Fruit fly (Drosophila melanogaster) whole organism, wandering third instar larva: ENCODE measurements around the gene CG13917.

ENCODE experiments used
- Abd-B ChIP-seq: fragments of >200 bp; optimal IDR thresholded peaks from 2 replicates; lab custom pipeline; 2017; ENCODE audit warnings: missing biosample characterization, missing genetic modification characterization
- CrebA ChIP-seq: fragments of 200-800 bp; sonication (Bioruptor generic); optimal IDR thresholded peaks from 2 replicates; lab custom pipeline; 2016; ENCODE audit warnings: missing biosample characterization, mild to moderate bottlenecking, missing genetic modification characterization, borderline replicate concordance
- Dif ChIP-seq: fragments of 200-275, 200-300 bp; sonication (Bioruptor generic); optimal IDR thresholded peaks from 2 replicates; lab custom pipeline; 2018; ENCODE audit warnings: missing biosample characterization, missing genetic modification characterization; ENCODE audit not compliant: partially characterized antibody
- OdsH ChIP-seq: fragments of 200-800 bp; sonication (Bioruptor generic); optimal IDR thresholded peaks from 2 replicates; lab custom pipeline; 2016; ENCODE audit warnings: missing biosample characterization, mild to moderate bottlenecking, missing genetic modification characterization
- Sp1 ChIP-seq: fragments of 200-800 bp; sonication (Bioruptor generic); optimal IDR thresholded peaks from 3 replicates; lab custom pipeline; 2019; ENCODE audit warnings: missing biosample characterization, mild to moderate bottlenecking, missing genetic modification characterization, moderate library complexity
- Vsx2 ChIP-seq: fragments of 200-300, 225-300 bp; sonication (Bioruptor generic); optimal IDR thresholded peaks from 2 replicates; lab custom pipeline; 2018; ENCODE audit warnings: missing biosample characterization, missing genetic modification characterization; ENCODE audit not compliant: partially characterized antibody
- br ChIP-seq: fragments of 200-800 bp; sonication (Bioruptor generic); optimal IDR thresholded peaks from 2 replicates; lab custom pipeline; 2016; ENCODE audit warnings: missing biosample characterization, missing genetic modification characterization
- brk ChIP-seq: fragments of 200-800 bp; sonication (Bioruptor generic); optimal IDR thresholded peaks from 2 replicates; lab custom pipeline; 2016; ENCODE audit warnings: missing biosample characterization, mild to moderate bottlenecking, missing genetic modification characterization
- ey ChIP-seq: fragments of 200-800 bp; sonication (Bioruptor generic); optimal IDR thresholded peaks from 2 replicates; lab custom pipeline; 2016; ENCODE audit warnings: missing biosample characterization, missing genetic modification characterization
- jim ChIP-seq: fragments of 175-275, 200-325 bp; sonication (Bioruptor generic); optimal IDR thresholded peaks from 2 replicates; lab custom pipeline; 2016; ENCODE audit warnings: missing biosample characterization, mild to moderate bottlenecking, missing genetic modification characterization
- lola ChIP-seq: fragments of >200 bp; optimal IDR thresholded peaks from 2 replicates; lab custom pipeline; 2017; ENCODE audit warnings: missing biosample characterization, missing genetic modification characterization
- usp ChIP-seq: fragments of >200 bp; optimal IDR thresholded peaks from 2 replicates; lab custom pipeline; 2017; ENCODE audit warnings: missing biosample characterization, missing genetic modification characterization

DNA sequence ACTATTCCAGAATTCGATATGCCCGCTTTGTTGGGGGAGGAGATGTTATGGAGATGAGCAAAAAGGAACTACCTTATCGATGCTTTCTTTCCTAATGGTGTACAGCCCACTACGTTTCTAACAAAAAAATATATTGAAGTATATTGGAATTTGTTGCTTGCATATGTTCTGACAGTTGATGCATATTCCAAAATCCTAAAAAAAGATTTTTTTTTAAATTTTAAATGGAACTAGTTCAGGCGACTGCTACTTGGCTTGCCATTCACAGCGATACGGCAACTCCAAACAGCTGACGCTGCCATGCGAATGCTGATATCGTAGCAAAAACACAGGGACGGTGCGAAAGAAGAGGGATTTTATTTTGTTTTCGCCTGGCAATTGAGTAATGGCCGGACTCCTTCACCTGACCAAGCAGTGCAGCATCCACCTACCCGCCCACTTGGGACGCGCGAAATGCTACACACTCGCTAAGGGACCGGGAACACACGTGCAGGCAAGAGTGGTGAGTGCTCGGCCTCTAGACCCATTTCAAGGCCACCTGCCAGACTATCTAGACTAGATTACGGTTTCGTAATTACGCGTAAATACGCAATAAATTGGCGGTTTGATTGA is 41.7 kb downstream of the CG13917 start, which contains the start of the genes CG13926, ABCB7 and CG33230:
- TF ChIP-seq usp (GFP tag; lab: Kevin White, UChicago) (no peak), jim (no peak), Sp1 (peak; percentile 31), Dif (GFP tag; lab: Kevin White, UChicago) (no peak), lola (GFP tag; lab: Kevin White, UChicago) (no peak), brk (no peak), CrebA (GFP tag; lab: Kevin White, UChicago) (no peak), ey (GFP tag; lab: Kevin White, UChicago) (peak; percentile 43), OdsH (GFP tag; lab: Kevin White, UChicago) (peak; percentile 46), Abd-B (GFP tag; lab: Kevin White, UChicago) (no peak), br (peak; percentile 8), Vsx2 (GFP tag; lab: Kevin White, UChicago) (no peak)
